Fruit fly (Drosophila melanogaster) whole organism, embryonic: ENCODE results near the gene CG12112.

Experiments used
- Abd-B ChIP-seq: fragments of 200-800 bp; sonication (Bioruptor generic); optimal IDR thresholded peaks from 2 replicates; lab custom pipeline; 2018; ENCODE audit warnings: missing biosample characterization, mild to moderate bottlenecking, missing genetic modification characterization, moderate library complexity
- Awh ChIP-seq: fragments of 200-800 bp; sonication (Bioruptor generic); IDR thresholded peaks from 2 replicates; pipeline ENCODE4, ENCODE4 v1.3.6; 2022; ENCODE audit warnings: missing biosample characterization, missing genetic modification characterization
- CG10267 ChIP-seq: fragments of 200-800 bp; sonication (Bioruptor generic); optimal IDR thresholded peaks from 2 replicates; lab custom pipeline; 2018; ENCODE audit warnings: missing biosample characterization, mild to moderate bottlenecking, missing genetic modification characterization, moderate library complexity
- CG10462 ChIP-seq: fragments of 200-800 bp; sonication (Bioruptor generic); optimal IDR thresholded peaks from 2 replicates; lab custom pipeline; 2016; ENCODE audit warnings: missing biosample characterization, missing genetic modification characterization
- CG10654 ChIP-seq: fragments of 200-800 bp; sonication (Bioruptor generic); optimal IDR thresholded peaks from 2 replicates; lab custom pipeline; 2016; ENCODE audit warnings: missing biosample characterization, missing genetic modification characterization
- CG11456 ChIP-seq: fragments of 200-800 bp; sonication (Bioruptor generic); IDR thresholded peaks from 3 replicates; pipeline ENCODE4 v1.3.6; 2022; ENCODE audit warnings: missing biosample characterization, missing genetic modification characterization
- CG12071 ChIP-seq: fragments of 200-800 bp; sonication (Bioruptor generic); optimal IDR thresholded peaks from 3 replicates; lab custom pipeline; 2018; ENCODE audit warnings: missing biosample characterization, mild to moderate bottlenecking, missing genetic modification characterization
- CG13123 ChIP-seq: fragments of 200-800 bp; sonication (Bioruptor generic); optimal IDR thresholded peaks from 2 replicates; lab custom pipeline; 2016; ENCODE audit warnings: missing biosample characterization, missing genetic modification characterization
- CG13287 ChIP-seq: fragments of 200-800 bp; sonication (Bioruptor generic); IDR thresholded peaks from 2 replicates; pipeline ENCODE4 v1.3.6; 2022; ENCODE audit warnings: missing biosample characterization, missing genetic modification characterization; ENCODE audit not compliant: partially characterized antibody
- CG13296 ChIP-seq: fragments of 200-800 bp; sonication (Bioruptor generic); optimal IDR thresholded peaks from 3 replicates; lab custom pipeline; 2018; ENCODE audit warnings: missing biosample characterization, mild to moderate bottlenecking, missing genetic modification characterization
- CG14710 ChIP-seq: fragments of 200-800 bp; sonication (Bioruptor generic); optimal IDR thresholded peaks from 3 replicates; lab custom pipeline; 2019; ENCODE audit warnings: missing biosample characterization, mild to moderate bottlenecking, missing genetic modification characterization, moderate library complexity
- CG1603 ChIP-seq: fragments of 200-800 bp; sonication (Bioruptor generic); optimal IDR thresholded peaks from 2 replicates; lab custom pipeline; 2019; ENCODE audit warnings: missing biosample characterization, mild to moderate bottlenecking, missing genetic modification characterization, moderate library complexity
- CG17186 ChIP-seq: fragments of 200-800 bp; sonication (Bioruptor generic); optimal IDR thresholded peaks from 3 replicates; lab custom pipeline; 2017; ENCODE audit warnings: missing biosample characterization, missing genetic modification reagents, missing genetic modification characterization
- CG2120 ChIP-seq: fragments of 200-800 bp; sonication (Bioruptor generic); optimal IDR thresholded peaks from 3 replicates; lab custom pipeline; 2016; ENCODE audit warnings: missing biosample characterization, missing genetic modification characterization
- CG3163 ChIP-seq: fragments of 200-800 bp; sonication (Bioruptor generic); optimal IDR thresholded peaks from 3 replicates; lab custom pipeline; 2016; ENCODE audit warnings: missing biosample characterization, missing genetic modification characterization
- CG4707 ChIP-seq: fragments of 200-800 bp; sonication (Bioruptor generic); optimal IDR thresholded peaks from 2 replicates; lab custom pipeline; 2018; ENCODE audit warnings: missing biosample characterization, mild to moderate bottlenecking, missing genetic modification characterization, moderate library complexity
- CG7372 ChIP-seq: fragments of 200-800 bp; sonication (Bioruptor generic); IDR thresholded peaks from 2 replicates; pipeline ENCODE4 v1.3.6; 2022; ENCODE audit warnings: missing biosample characterization, missing genetic modification characterization
- CG7556 ChIP-seq: fragments of 200-800 bp; sonication (Bioruptor generic); optimal IDR thresholded peaks from 2 replicates; lab custom pipeline; 2017; ENCODE audit warnings: missing biosample characterization, mild to moderate bottlenecking, missing genetic modification characterization
- CG7839 ChIP-seq: fragments of 200-800 bp; sonication (Bioruptor generic); optimal IDR thresholded peaks from 3 replicates; lab custom pipeline; 2018; ENCODE audit warnings: missing biosample characterization, mild to moderate bottlenecking, missing genetic modification characterization, moderate library complexity
- CG8290 ChIP-seq, 3 experiments: fragments of 200-800 bp; sonication (Bioruptor generic); optimal IDR thresholded peaks; 2 replicates each; lab custom pipeline; 2016 to 2019; ENCODE audit warnings: missing biosample characterization in 3 of 3, missing genetic modification characterization in 3 of 3, mild to moderate bottlenecking in 2 of 3, moderate library complexity in 1 of 3
- CG9215 ChIP-seq: fragments of 200-800 bp; sonication (Bioruptor generic); IDR thresholded peaks from 2 replicates; pipeline ENCODE4 v1.3.6; 2022; ENCODE audit warnings: missing biosample characterization, missing genetic modification characterization
- CG9437 ChIP-seq: fragments of 200-800 bp; sonication (Bioruptor generic); optimal IDR thresholded peaks from 2 replicates; lab custom pipeline; 2018; ENCODE audit warnings: missing biosample characterization, mild to moderate bottlenecking, missing genetic modification characterization
- CG9727 ChIP-seq: fragments of 200-800 bp; sonication (Bioruptor generic); optimal IDR thresholded peaks from 3 replicates; lab custom pipeline; 2017; ENCODE audit warnings: missing biosample characterization, mild to moderate bottlenecking, missing genetic modification characterization
- CG9932 ChIP-seq: fragments of 200-800 bp; sonication (Bioruptor generic); IDR thresholded peaks from 2 replicates; pipeline ENCODE4 v1.3.6; 2022; ENCODE audit warnings: missing biosample characterization, missing genetic modification characterization
- Camta ChIP-seq: fragments of 200-800 bp; sonication (Bioruptor generic); optimal IDR thresholded peaks from 2 replicates; lab custom pipeline; 2016; ENCODE audit warnings: missing biosample characterization, missing genetic modification characterization
- D19A ChIP-seq: fragments of 200-800 bp; optimal IDR thresholded peaks from 3 replicates; lab custom pipeline; 2019; ENCODE audit warnings: missing biosample characterization, mild to moderate bottlenecking, missing genetic modification characterization, moderate library complexity
- Hr39 ChIP-seq: fragments of >200 bp; optimal IDR thresholded peaks from 2 replicates; lab custom pipeline; 2017
- Med ChIP-seq: fragments of 200-800 bp; sonication (Bioruptor generic); peaks from one replicate; lab custom pipeline; 2016; ENCODE audit warnings: missing biosample characterization, missing genetic modification characterization, mild to moderate bottlenecking, inconsistent platforms, moderate library complexity
- NC2α ChIP-seq: fragments of 200-800 bp; sonication (Bioruptor generic); optimal IDR thresholded peaks from 2 replicates; lab custom pipeline; 2016; ENCODE audit warnings: missing biosample characterization, missing genetic modification characterization
- Oaz ChIP-seq: fragments of 200-800 bp; sonication (Bioruptor generic); IDR thresholded peaks from 2 replicates; pipeline ENCODE4 v1.3.6; 2022; ENCODE audit warnings: missing biosample characterization, missing genetic modification characterization
- Sin3A ChIP-seq: fragments of >200 bp; optimal IDR thresholded peaks from 2 replicates; lab custom pipeline; 2018
- ash1 ChIP-seq: fragments of 200-800 bp; sonication (Bioruptor generic); optimal IDR thresholded peaks from 2 replicates; lab custom pipeline; 2018; ENCODE audit warnings: missing biosample characterization, mild to moderate bottlenecking, missing genetic modification characterization
- bab2 ChIP-seq: fragments of 200-800 bp; sonication (Bioruptor generic); optimal IDR thresholded peaks from 2 replicates; lab custom pipeline; 2016; ENCODE audit warnings: missing biosample characterization, missing genetic modification characterization
- cad ChIP-seq: fragments of >200 bp; optimal IDR thresholded peaks from 2 replicates; lab custom pipeline; 2017; ENCODE audit warnings: missing biosample characterization, missing genetic modification characterization
- cg ChIP-seq: fragments of 200-800 bp; sonication (Bioruptor generic); optimal IDR thresholded peaks from 3 replicates; lab custom pipeline; 2019; ENCODE audit warnings: missing biosample characterization, mild to moderate bottlenecking, missing genetic modification characterization, moderate library complexity
- ewg ChIP-seq: fragments of 200-800 bp; sonication (Bioruptor generic); optimal IDR thresholded peaks from 3 replicates; lab custom pipeline; 2017; ENCODE audit warnings: mild to moderate bottlenecking, missing biosample characterization, missing genetic modification reagents, missing genetic modification characterization
- fd102C ChIP-seq: fragments of 200-800 bp; sonication (Bioruptor generic); optimal IDR thresholded peaks from 2 replicates; lab custom pipeline; 2018; ENCODE audit warnings: missing biosample characterization, mild to moderate bottlenecking, missing genetic modification characterization, moderate library complexity
- fd3F ChIP-seq: fragments of 200-800 bp; sonication (Bioruptor generic); optimal IDR thresholded peaks from 2 replicates; lab custom pipeline; 2018; ENCODE audit warnings: missing biosample characterization, mild to moderate bottlenecking, missing genetic modification characterization, moderate library complexity
- gsb-n ChIP-seq: fragments of 200-800 bp; sonication (Bioruptor generic); optimal IDR thresholded peaks from 3 replicates; lab custom pipeline; 2018; ENCODE audit warnings: missing biosample characterization, mild to moderate bottlenecking, missing genetic modification characterization
- hth ChIP-seq: fragments of >200 bp; optimal IDR thresholded peaks from 2 replicates; lab custom pipeline; 2017; ENCODE audit warnings: inconsistent platforms
- kay ChIP-seq: fragments of 200-800 bp; sonication (Bioruptor generic); optimal IDR thresholded peaks from 2 replicates; lab custom pipeline; 2016; ENCODE audit warnings: missing biosample characterization, missing genetic modification characterization
- ken ChIP-seq: fragments of 200-800 bp; sonication (Bioruptor generic); IDR thresholded peaks from 3 replicates; pipeline ENCODE4 v1.3.6; 2022; ENCODE audit warnings: missing biosample characterization, missing genetic modification characterization
- knrl ChIP-seq: fragments of 200-800 bp; sonication (Bioruptor generic); IDR thresholded peaks from 3 replicates; pipeline ENCODE4 v1.3.6; 2022; ENCODE audit warnings: missing biosample characterization, missing genetic modification characterization; ENCODE audit not compliant: partially characterized antibody
- pan ChIP-seq, 4 experiments: fragments of >200 bp in 3 of 4; fragments of 200-800 bp in 1 of 4; sonication (Bioruptor generic) in 1 of 4; optimal IDR thresholded peaks in 3 of 4; IDR thresholded peaks in 1 of 4; 2 replicates each; pipeline versions ENCODE4 v1.3.6 to Lab custom; 2017 to 2022; ENCODE audit warnings: missing biosample characterization in 2 of 4, missing genetic modification characterization in 2 of 4, mixed read lengths in 1 of 4
- psq ChIP-seq: fragments of 200-800 bp; sonication (Bioruptor generic); optimal IDR thresholded peaks from 2 replicates; lab custom pipeline; 2017; ENCODE audit warnings: missing biosample characterization, missing genetic modification characterization
- pum ChIP-seq: fragments of 200-800 bp; sonication (Bioruptor generic); optimal IDR thresholded peaks from 2 replicates; lab custom pipeline; 2016; ENCODE audit warnings: missing biosample characterization, missing genetic modification characterization
- row ChIP-seq: fragments of 200-800 bp; sonication (Bioruptor generic); IDR thresholded peaks from 3 replicates; pipeline ENCODE4 v1.3.6; 2022; ENCODE audit warnings: missing biosample characterization, missing genetic modification characterization
- vnd ChIP-seq: fragments of 200-800 bp; sonication (Bioruptor generic); IDR thresholded peaks from 3 replicates; pipeline ENCODE4 v1.3.6; 2022; ENCODE audit warnings: missing biosample characterization, missing genetic modification characterization; ENCODE audit not compliant: partially characterized antibody
- wek ChIP-seq: fragments of 200-800 bp; sonication (Bioruptor generic); optimal IDR thresholded peaks from 3 replicates; lab custom pipeline; 2018; ENCODE audit warnings: missing biosample characterization, mild to moderate bottlenecking, missing genetic modification characterization, moderate library complexity
- zen ChIP-seq: fragments of 200-800 bp; sonication (Bioruptor generic); optimal IDR thresholded peaks from 3 replicates; lab custom pipeline; 2018; ENCODE audit warnings: missing biosample characterization, mild to moderate bottlenecking, missing genetic modification characterization, moderate library complexity
- zfh1 ChIP-seq: fragments of 200-800 bp; sonication (Bioruptor generic); IDR thresholded peaks from 3 replicates; pipeline ENCODE4 v1.3.6; 2022; ENCODE audit warnings: missing biosample characterization, missing genetic modification characterization

The CG12112 gene

DNA sequence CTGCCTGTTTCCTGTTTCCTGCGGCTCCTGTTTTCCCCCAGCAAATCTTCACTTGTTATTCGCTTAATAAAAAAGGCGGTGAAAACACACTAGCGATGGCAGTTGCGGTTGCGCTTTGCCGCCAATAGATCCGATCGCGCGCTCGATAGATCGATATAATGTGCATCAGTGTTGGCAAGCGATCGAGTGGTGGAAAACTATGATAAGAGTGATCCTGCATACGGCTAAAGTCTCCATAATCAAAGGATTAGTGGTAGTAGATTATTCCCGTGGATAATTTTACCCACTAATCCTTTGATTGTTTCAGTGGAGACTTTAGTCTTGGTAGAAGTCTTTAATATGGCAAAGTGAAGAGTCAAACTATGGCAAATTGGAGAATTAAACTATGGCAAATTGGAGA, 46.2 kb upstream of the CG12112 start, which contains the start of gene Caf1-180 (continued):
- TF ChIP-seq cad, result no peak
- TF ChIP-seq row (GFP tag; lab: Robert Waterston, UW), result peak; percentile 36; the same call in 2 of the 3 replicates
- TF ChIP-seq CG10462, result no peak
- no peak for TF ChIP-seq kay (GFP tag; lab: Kevin White, UChicago)
- TF ChIP-seq CG9437 (GFP tag; lab: Kevin White, UChicago), result no peak
- TF ChIP-seq vnd (GFP tag; lab: Robert Waterston, UW), result peak; percentile 76
- no peak for TF ChIP-seq pan (optimal IDR thresholded peaks at IDR 0.05; lab: Kevin White, UChicago)
- no peak for TF ChIP-seq pan (GFP tag; optimal IDR thresholded peaks at IDR 0.05 in 1 of 2, IDR thresholded peaks at IDR 0.05 in 1 of 2)
- peak; percentile 83 for TF ChIP-seq CG13287 (GFP tag; lab: Robert Waterston, UW)
- no peak for TF ChIP-seq bab2
- no peak for TF ChIP-seq Camta (GFP tag; lab: Kevin White, UChicago)
- peak; percentile 90 for TF ChIP-seq CG17186 (GFP tag; lab: Kevin White, UChicago)
- peak; percentile 84 for TF ChIP-seq knrl
- TF ChIP-seq CG7556 (GFP tag; lab: Kevin White, UChicago), result no peak
- peak; percentile 6; the same call in 1 of the 2 replicates for TF ChIP-seq CG9215 (GFP tag; lab: Robert Waterston, UW)
- no peak for TF ChIP-seq CG13296
- no peak for TF ChIP-seq Oaz (GFP tag; lab: Robert Waterston, UW)
- TF ChIP-seq CG8290 (GFP tag; optimal IDR thresholded peaks at IDR 0.05; lab: Kevin White, UChicago), result peak; percentile 36
- peak in 1 of 2 experiments; percentile 8 for TF ChIP-seq CG8290 (tag; optimal IDR thresholded peaks at IDR 0.05; lab: Kevin White, UChicago)
- no peak for TF ChIP-seq Awh (GFP tag; lab: Robert Waterston, UW)
- peak; percentile 28 for TF ChIP-seq zen (tag; lab: Kevin White, UChicago)
- TF ChIP-seq fd102C (GFP tag; lab: Kevin White, UChicago), result no peak
- no peak for TF ChIP-seq D19A (tag; lab: Kevin White, UChicago)
- TF ChIP-seq Sin3A (lab: Kevin White, UChicago), result peak; percentile 58
- no peak for TF ChIP-seq cg
- no peak for TF ChIP-seq ewg (GFP tag; lab: Kevin White, UChicago)
- no peak for TF ChIP-seq ash1 (GFP tag; lab: Kevin White, UChicago)
- no peak for TF ChIP-seq ken (GFP tag; lab: Robert Waterston, UW)
- TF ChIP-seq CG10267 (tag; lab: Kevin White, UChicago), result peak; percentile 96
- TF ChIP-seq CG7839 (tag; lab: Kevin White, UChicago), result no peak
- TF ChIP-seq NC2α (GFP tag; lab: Kevin White, UChicago), result no peak
- TF ChIP-seq Hr39 (lab: Kevin White, UChicago), result no peak
- TF ChIP-seq CG1603 (tag; lab: Kevin White, UChicago), result peak; percentile 70
- TF ChIP-seq CG13123 (GFP tag; lab: Kevin White, UChicago), result no peak
- no peak for TF ChIP-seq hth (lab: Kevin White, UChicago)
- no peak for TF ChIP-seq CG10654
- no peak for TF ChIP-seq psq
- no peak for TF ChIP-seq fd3F (GFP tag; lab: Kevin White, UChicago)
- peak; percentile 70 for TF ChIP-seq CG9932 (GFP tag; lab: Robert Waterston, UW)
- TF ChIP-seq CG3163 (GFP tag; lab: Kevin White, UChicago), result no peak
- no peak for TF ChIP-seq pum
- peak; percentile 54 for TF ChIP-seq CG2120 (GFP tag; lab: Kevin White, UChicago)
- TF ChIP-seq CG12071, result no peak
- TF ChIP-seq Abd-B, result no peak
- TF ChIP-seq zfh1 (GFP tag; lab: Robert Waterston, UW), result no peak
- TF ChIP-seq gsb-n, result no peak
- no peak for TF ChIP-seq wek
- peak; percentile 49; the same call in 1 of the 3 replicates for TF ChIP-seq CG11456 (GFP tag; lab: Robert Waterston, UW)
- no peak for TF ChIP-seq CG7372 (GFP tag; lab: Robert Waterston, UW)
- no peak for TF ChIP-seq CG9727 (GFP tag; lab: Kevin White, UChicago)
- TF ChIP-seq CG14710 (tag; lab: Kevin White, UChicago), result peak; percentile 60
- no peak for TF ChIP-seq CG4707
- peak; percentile 84 for TF ChIP-seq Med (GFP tag; lab: Kevin White, UChicago)
